Worm (Caenorhabditis elegans): ENCODE measurements around the gene nep-2.

- TF ChIP-seq egl-44 (GFP tag; IDR thresholded peaks at IDR 0.05): no peak
- TF ChIP-seq dpff-1 (tag; optimal IDR thresholded peaks at IDR 0.05): no peak
- no peak for TF ChIP-seq ama-1 (optimal IDR thresholded peaks at IDR 0.05)
- TF ChIP-seq ama-1 (GFP tag; optimal IDR thresholded peaks at IDR 0.05): no peak
- TF ChIP-seq snpc-1.1 (tag; optimal IDR thresholded peaks at IDR 0.05; ENCODE audit: insufficient read depth): no peak
- TF ChIP-seq unc-62 (GFP tag; optimal IDR thresholded peaks at IDR 0.05): no peak
- TF ChIP-seq pha-4 (tag; optimal IDR thresholded peaks at IDR 0.05): no peak
Observed at ce11 chrII:2758476-2758875, 32.9 kb upstream of the nep-2 start, which contains the start of gene fbxb-107.

All from whole organism, young adult.